Fruit fly (Drosophila melanogaster) ovary, adult (tissue): ENCODE measurements around the gene CG14971.

Source experiments
- CG17801 ChIP-seq: fragments of 200-800 bp; optimal IDR thresholded peaks from 2 replicates; lab custom pipeline; 2019; ENCODE audit warnings: missing biosample characterization, mild to moderate bottlenecking, missing genetic modification characterization, moderate library complexity; ENCODE audit not compliant: partially characterized antibody

The CG14971 gene

dm6 chr3L:3472786-3473185 lies 1.7 kb upstream of the CG14971 start:
- TF ChIP-seq CG17801 (GFP tag; lab: Kevin White, UChicago) = no peak

- TF ChIP-seq CG17801 (GFP tag; lab: Kevin White, UChicago) = no peak
These were observed 987 bp upstream of the CG14971 start, which contains the start of the genes CG32267 and CG42324 for dm6 chr3L:3472063-3472528. Gene CG32267 (minus strand): TSS chr3L:3472113. Gene CG42324 (plus strand): TSS chr3L:3472447.

dm6 chr3L:3469709-3470108 lies 1.4 kb downstream of the CG14971 start:
- TF ChIP-seq CG17801 (GFP tag; lab: Kevin White, UChicago) = no peak

- no peak for TF ChIP-seq CG17801 (GFP tag; lab: Kevin White, UChicago)
These were observed 4.9 kb downstream of the CG14971 start, which contains the start of gene CycJ for dm6 chr3L:3466200-3466599. Gene CycJ (plus strand): TSS chr3L:3466428.

- TF ChIP-seq CG17801 (GFP tag; lab: Kevin White, UChicago) = no peak
These were observed 9.3 kb downstream of the CG14971 start for dm6 chr3L:3461557-3462414.

- TF ChIP-seq CG17801 (GFP tag; lab: Kevin White, UChicago) = no peak
These were observed 10.0 kb downstream of the CG14971 start, which contains the start of the genes CG46463 and armi for dm6 chr3L:3461119-3461518. Gene CG46463 (plus strand): TSS chr3L:3461315. Gene armi (plus strand): TSS chr3L:3461317.

dm6 chr3L:3460402-3461027 lies 10.6 kb downstream of the CG14971 start, which contains the start of gene eIF5B:
Gene eIF5B (minus strand): TSS chr3L:3460977.
- TF ChIP-seq CG17801 (GFP tag; lab: Kevin White, UChicago) = peak; percentile 53

- TF ChIP-seq CG17801 (GFP tag; lab: Kevin White, UChicago) = no peak
These were observed 14.2 kb downstream of the CG14971 start for dm6 chr3L:3456922-3457321.

dm6 chr3L:3456009-3456566 lies 15.0 kb downstream of the CG14971 start:
- no peak for TF ChIP-seq CG17801 (GFP tag; lab: Kevin White, UChicago)

- TF ChIP-seq CG17801 (GFP tag; lab: Kevin White, UChicago) = no peak
These were observed 15.6 kb downstream of the CG14971 start for dm6 chr3L:3455555-3455939.

dm6 chr3L:3454921-3455554 lies 16.1 kb downstream of the CG14971 start:
- TF ChIP-seq CG17801 (GFP tag; lab: Kevin White, UChicago) = no peak

dm6 chr3L:3454430-3454829 lies 16.7 kb downstream of the CG14971 start:
- no peak for TF ChIP-seq CG17801 (GFP tag; lab: Kevin White, UChicago)

- TF ChIP-seq CG17801 (GFP tag; lab: Kevin White, UChicago) = no peak
These were observed 18.4 kb downstream of the CG14971 start for dm6 chr3L:3452684-3453083.

- TF ChIP-seq CG17801 (GFP tag; lab: Kevin White, UChicago) = no peak
These were observed 19.3 kb downstream of the CG14971 start for dm6 chr3L:3451774-3452173.

dm6 chr3L:3450410-3450809 lies 20.7 kb downstream of the CG14971 start:
- no peak for TF ChIP-seq CG17801 (GFP tag; lab: Kevin White, UChicago)
